Worm (Caenorhabditis elegans): Measurements from ENCODE around the gene JC8.16.
"Not testable (repeated sequence)": the region's sequence is repeated elsewhere in the genome, so short reads cannot be mapped to it uniquely, and the experiment has no call there.

Gene JC8.16

DNA sequence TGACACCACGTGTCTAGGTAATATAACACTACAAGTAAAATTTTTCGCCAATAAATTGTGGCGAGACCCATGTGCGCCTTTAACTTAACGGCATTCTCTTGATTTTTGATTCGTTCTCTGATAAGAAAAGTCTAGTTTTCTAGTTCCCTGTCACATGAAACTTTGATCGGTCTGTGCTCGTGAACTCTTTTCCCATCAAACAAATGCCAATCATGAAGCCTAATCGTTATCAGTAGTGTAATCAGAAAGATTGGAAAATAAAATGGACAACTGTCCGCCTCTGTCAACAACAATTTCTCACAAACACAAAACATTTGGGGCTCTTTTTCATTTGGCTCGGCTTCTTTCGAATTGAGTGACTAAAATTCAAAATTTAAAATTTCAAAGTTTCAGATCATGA is 5.1 kb upstream of the JC8.16 start, which contains the start of gene ttr-45 (continued):
- TF ChIP-seq irx-1 (tag; optimal IDR thresholded peaks at IDR 0.05) (no peak), nhr-237 (tag; optimal IDR thresholded peaks at IDR 0.05) (no peak), nhr-85 (tag) (no peak), tlp-1 (tag; optimal IDR thresholded peaks at IDR 0.05) (no peak), lin-14 (GFP tag; optimal IDR thresholded peaks at IDR 0.05) (no peak), nhr-19 (GFP tag; conservative IDR thresholded peaks at IDR 0.05) (peak; percentile 65), efl-1 (optimal IDR thresholded peaks at IDR 0.05) (no peak), efl-1 (GFP tag; optimal IDR thresholded peaks at IDR 0.05 in 1 of 2) (no peak), isw-1 (GFP tag; IDR thresholded peaks at IDR 0.05) (no peak), mef-2 (tag; optimal IDR thresholded peaks at IDR 0.05) (no peak), lir-3 (tag; optimal IDR thresholded peaks at IDR 0.05; ENCODE audit: poor library complexity) (no peak), fos-1 (tag; optimal IDR thresholded peaks at IDR 0.05) (no peak), unc-86 (tag; optimal IDR thresholded peaks at IDR 0.05) (no peak), ztf-11 (tag; optimal IDR thresholded peaks at IDR 0.05) (no peak), efl-3 (GFP tag; optimal IDR thresholded peaks at IDR 0.05) (no peak), egl-13 (tag; optimal IDR thresholded peaks at IDR 0.05) (no peak), lin-39 (tag; optimal IDR thresholded peaks at IDR 0.05) (no peak), nhr-76 (tag; optimal IDR thresholded peaks at IDR 0.05) (no peak), skn-1 (tag; optimal IDR thresholded peaks at IDR 0.05) (no peak)

DNA sequence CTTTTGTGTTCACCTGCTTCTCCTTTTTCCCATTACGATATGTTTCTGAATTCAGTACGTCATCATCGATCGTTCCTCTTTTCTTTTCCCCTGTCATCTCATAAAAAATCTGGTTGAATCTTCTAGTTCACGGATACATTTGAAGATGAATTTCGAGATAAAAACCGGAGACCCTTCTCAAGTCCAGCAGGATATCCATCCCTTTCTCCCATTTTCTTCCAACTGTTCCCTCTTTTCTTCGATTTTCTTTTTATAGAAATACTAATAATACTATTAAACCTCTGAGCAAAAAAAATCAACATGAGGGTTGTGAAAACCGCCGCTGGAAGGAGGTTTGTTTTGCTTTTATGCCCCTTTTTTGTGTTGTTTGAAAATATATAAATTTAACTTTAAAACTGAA is 3.1 kb upstream of the JC8.16 start, which contains the start of gene bus-12:
Gene bus-12, plus strand, starts transcription at position 301 of the 400 bp plus-strand sequence.
- TF ChIP-seq hpl-2 (GFP tag; optimal IDR thresholded peaks at IDR 0.05) = no peak
- no peak for TF ChIP-seq skn-1 (tag; optimal IDR thresholded peaks at IDR 0.05)
- no peak for TF ChIP-seq nhr-71 (tag; optimal IDR thresholded peaks at IDR 0.05)
- TF ChIP-seq egl-27 (tag; optimal IDR thresholded peaks at IDR 0.05) = no peak
- TF ChIP-seq blmp-1 (tag; optimal IDR thresholded peaks at IDR 0.05) = peak; percentile 4

DNA sequence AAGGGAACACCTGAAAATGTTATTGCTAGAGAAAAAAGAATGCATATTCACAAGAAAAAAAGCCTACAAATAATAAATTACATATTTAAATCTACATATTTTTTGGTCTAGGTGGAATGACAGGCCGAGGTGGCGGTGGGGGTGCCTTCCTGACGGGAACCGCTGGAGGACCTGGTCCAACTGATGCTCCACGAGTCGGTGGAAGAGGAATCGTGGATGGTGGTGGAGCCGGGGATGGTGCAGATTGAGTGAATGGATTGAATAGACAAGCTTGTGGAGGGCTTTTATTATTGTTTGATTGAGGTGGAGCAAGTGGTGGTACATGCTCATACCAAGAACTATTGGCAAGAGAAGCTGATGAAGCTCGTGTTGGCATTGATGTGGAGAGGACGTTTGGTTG is 2.8 kb downstream of the JC8.16 start:
- 0 out of 2 replicates have a peak, but pooled peaks have one; percentile 38 for TF ChIP-seq ets-5 (GFP tag; IDR thresholded peaks at IDR 0.05)
- TF ChIP-seq unc-30 (tag; optimal IDR thresholded peaks at IDR 0.05) = no peak

DNA sequence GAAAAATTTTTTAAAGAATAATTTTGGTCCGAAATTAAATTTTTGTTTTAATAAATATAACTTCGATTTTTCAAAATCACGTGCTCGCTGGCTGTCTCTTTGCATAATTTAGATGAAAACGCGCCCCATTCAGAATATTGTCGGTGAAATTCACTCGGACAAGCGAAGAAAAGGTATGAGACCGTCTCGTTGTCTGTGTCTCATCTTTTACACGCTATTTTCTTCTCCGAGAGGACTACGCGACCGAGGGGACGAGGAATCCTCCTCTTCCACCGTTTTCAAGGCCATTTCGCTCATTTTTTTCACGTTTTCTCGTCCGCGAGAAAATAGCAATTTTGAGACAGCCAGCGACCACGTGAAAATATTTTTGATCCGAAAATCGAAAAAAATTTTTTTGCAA is 3.9 kb downstream of the JC8.16 start:
- TF ChIP-seq efl-1 (optimal IDR thresholded peaks at IDR 0.05) = peak in 1 of 2 experiments; percentile 10
- not testable (repeated sequence) for TF ChIP-seq efl-1 (GFP tag; optimal IDR thresholded peaks at IDR 0.05 in 1 of 2)
- TF ChIP-seq nhr-71 (tag; optimal IDR thresholded peaks at IDR 0.05) = peak; percentile 25
- peak; percentile 53; the same call in 1 of the 2 replicates for TF ChIP-seq unc-98 (GFP tag; IDR thresholded peaks at IDR 0.05)
- TF ChIP-seq ceh-90 (tag; optimal IDR thresholded peaks at IDR 0.05) = peak; percentile 23
- peak; percentile 15 for TF ChIP-seq nhr-85 (tag)
- TF ChIP-seq isw-1 (GFP tag; IDR thresholded peaks at IDR 0.05) = peak; percentile 9; the same call in 1 of the 2 replicates

DNA sequence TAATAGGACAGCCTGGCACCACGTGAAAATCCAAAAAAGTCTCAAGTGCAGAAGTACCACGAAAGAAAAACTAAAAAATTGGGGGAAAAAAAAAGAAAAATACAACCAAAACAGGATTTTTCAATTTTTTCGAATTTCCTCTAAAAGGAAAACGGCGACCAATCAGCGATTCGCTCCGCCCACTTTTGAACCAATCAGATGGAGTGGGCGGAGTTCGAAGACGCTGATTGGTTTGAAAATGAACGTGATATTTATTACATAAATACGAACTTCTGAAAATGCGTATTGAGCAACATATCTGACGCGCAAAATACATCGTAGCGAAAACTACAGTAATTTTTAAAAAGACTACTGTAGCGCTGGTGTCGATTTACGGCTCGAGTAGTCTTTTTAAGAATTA is 9.4 kb downstream of the JC8.16 start:
- no peak for TF ChIP-seq swsn-7 (tag; optimal IDR thresholded peaks at IDR 0.05)
- TF ChIP-seq Y116A8C.19 (tag; optimal IDR thresholded peaks at IDR 0.05; ENCODE audit: borderline replicate concordance) = no peak
- TF ChIP-seq snpc-4 (tag; optimal IDR thresholded peaks at IDR 0.05) = no peak
- no peak for TF ChIP-seq nhr-11 (tag; optimal IDR thresholded peaks at IDR 0.05)
- TF ChIP-seq nhr-20 (tag; optimal IDR thresholded peaks at IDR 0.05) = no peak
- TF ChIP-seq irx-1 (tag; optimal IDR thresholded peaks at IDR 0.05) = no peak

DNA sequence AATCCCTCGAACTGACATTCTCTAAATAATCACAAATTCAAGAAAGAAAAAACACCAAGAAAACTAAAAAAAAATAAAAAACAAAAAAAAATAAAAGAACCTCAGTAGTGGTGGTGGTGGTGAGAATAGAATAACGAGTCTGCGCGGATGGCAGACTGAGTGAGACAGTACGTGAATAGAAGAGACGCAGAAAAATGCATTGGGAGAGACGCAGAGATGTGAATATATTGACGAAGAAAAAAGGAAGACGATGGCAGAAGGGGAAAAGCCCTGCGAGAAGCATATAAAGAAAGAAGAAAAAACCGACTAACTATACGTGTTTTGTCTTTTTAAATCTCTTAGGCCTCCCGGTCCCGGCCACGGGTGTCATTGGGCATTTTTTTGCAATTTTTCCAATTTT is 13.5 kb downstream of the JC8.16 start, which contains the start of gene unc-26:
Gene unc-26, minus strand, starts transcription at position 23 of the 400 bp plus-strand sequence.
- peak; percentile 47 to 60 for TF ChIP-seq efl-1 (optimal IDR thresholded peaks at IDR 0.05)
- no peak for TF ChIP-seq efl-1 (GFP tag; optimal IDR thresholded peaks at IDR 0.05 in 1 of 2)
- TF ChIP-seq F16B12.6 (tag; optimal IDR thresholded peaks at IDR 0.05) = no peak
- peak; percentile 53 for TF ChIP-seq nhr-47 (tag; optimal IDR thresholded peaks at IDR 0.05)
- peak; percentile 32 to 45 for TF ChIP-seq lsy-2 (tag; optimal IDR thresholded peaks at IDR 0.05)
- no peak for TF ChIP-seq sup-37 (GFP tag; optimal IDR thresholded peaks at IDR 0.05)
- peak; percentile 29 for TF ChIP-seq xbp-1 (tag; optimal IDR thresholded peaks at IDR 0.05)
- TF ChIP-seq nhr-71 (tag; optimal IDR thresholded peaks at IDR 0.05) = peak; percentile 53
- peak; percentile 43 for TF ChIP-seq snu-23 (GFP tag; optimal IDR thresholded peaks at IDR 0.05)
- TF ChIP-seq mep-1 (tag; optimal IDR thresholded peaks at IDR 0.05) = peak; percentile 20
- peak; percentile 65 for TF ChIP-seq unc-86 (tag; optimal IDR thresholded peaks at IDR 0.05)
- peak in 1 of 3 experiments; percentile 63 for TF ChIP-seq ceh-82 (tag; optimal IDR thresholded peaks at IDR 0.05)
- TF ChIP-seq dsc-1 (tag; optimal IDR thresholded peaks at IDR 0.05) = peak; percentile 22
- no peak for TF ChIP-seq isw-1 (GFP tag; IDR thresholded peaks at IDR 0.05)
- TF ChIP-seq swsn-7 (tag; optimal IDR thresholded peaks at IDR 0.05) = peak; percentile 46
- peak; percentile 19 for TF ChIP-seq blmp-1 (tag; optimal IDR thresholded peaks at IDR 0.05)
- no peak for TF ChIP-seq nhr-84 (tag; optimal IDR thresholded peaks at IDR 0.05)
- TF ChIP-seq dpl-1 (GFP tag; optimal IDR thresholded peaks at IDR 0.05) = peak in 1 of 3 experiments; percentile 6

All from whole organism, L1 larva.